Worm (Caenorhabditis elegans): ENCODE data around the gene str-32.

- no peak for TF ChIP-seq flt-1 (GFP tag; IDR thresholded peaks at IDR 0.05)
- TF ChIP-seq tab-1 (GFP tag; IDR thresholded peaks at IDR 0.05): no peak
- TF ChIP-seq ztf-23 (GFP tag; IDR thresholded peaks at IDR 0.05): no peak
- no peak for TF ChIP-seq T22C8.4 (GFP tag; IDR thresholded peaks at IDR 0.05)
These were observed 37.5 kb upstream of the str-32 start, which contains the start of gene C02E7.6 for ce11 chrV:4918664-4919257.

Measured in whole organism, midembryonic.